Worm (Caenorhabditis elegans) whole organism, L4 larva: ENCODE results near the gene dmd-5.

Source experiments
- D1046.2 ChIP-seq: fragments of 200-800 bp; sonication (Bioruptor generic); IDR thresholded peaks from 2 replicates; pipeline ENCODE4 v1.3.6; 2022; ENCODE audit warnings: missing genetic modification characterization, missing compliant biosample characterization
- F37D6.2 ChIP-seq: sonication (generic microtip); optimal IDR thresholded peaks from 2 replicates; lab custom pipeline; 2016; ENCODE audit warnings: mild to moderate bottlenecking, missing genetic modification characterization, missing compliant biosample characterization
- F44E2.7 ChIP-seq: fragments of 200-800 bp; sonication (Bioruptor generic); IDR thresholded peaks from 2 replicates; pipeline ENCODE4 v2.1.2; 2022; ENCODE audit warnings: missing genetic modification characterization, missing compliant biosample characterization
- F49E8.2 ChIP-seq: sonication (generic microtip); optimal IDR thresholded peaks from 2 replicates; lab custom pipeline; 2016; ENCODE audit warnings: missing compliant biosample characterization, mild to moderate bottlenecking, missing genetic modification characterization, borderline replicate concordance
- T20F7.1 ChIP-seq: fragments of 200-800 bp; sonication (Bioruptor generic); optimal IDR thresholded peaks from 2 replicates; lab custom pipeline; 2018; ENCODE audit warnings: mild to moderate bottlenecking, missing genetic modification characterization, missing compliant biosample characterization
- T26A8.4 ChIP-seq: fragments of 200-800 bp; sonication (Bioruptor generic); IDR thresholded peaks from 2 replicates; pipeline ENCODE4 v1.3.6; 2022; ENCODE audit warnings: missing genetic modification characterization, missing compliant biosample characterization
- Y105C5A.15 ChIP-seq: fragments of 200-800 bp; sonication (Bioruptor generic); IDR thresholded peaks from 2 replicates; pipeline ENCODE4 v1.3.6; 2022; ENCODE audit warnings: missing genetic modification characterization, missing compliant biosample characterization
- ZK546.5 ChIP-seq, 2 experiments: sonication (generic microtip); optimal IDR thresholded peaks; 2 replicates each; lab custom pipeline; 2017; ENCODE audit warnings: missing biosample characterization in 2 of 2, missing genetic modification characterization in 2 of 2
- aha-1 ChIP-seq: fragments of 150-350 bp; peaks from one replicate; lab custom pipeline; 2014; ENCODE audit warnings: missing biosample characterization, missing genetic modification characterization
- aly-2 ChIP-seq: sonication (generic microtip); optimal IDR thresholded peaks from 2 replicates; lab custom pipeline; 2018; ENCODE audit warnings: missing biosample characterization, missing genetic modification characterization
- arid-1 ChIP-seq: fragments of 200-800 bp; sonication (Bioruptor generic); conservative IDR thresholded peaks from 2 replicates; pipeline ENCODE4 v1.3.6; 2022; ENCODE audit warnings: missing genetic modification reagents, missing genetic modification characterization, missing compliant biosample characterization
- ceh-28 ChIP-seq: fragments of 150-350 bp; optimal IDR thresholded peaks from 2 replicates; lab custom pipeline; 2014; ENCODE audit warnings: missing biosample characterization, missing genetic modification reagents, missing genetic modification characterization
- ceh-32 ChIP-seq: sonication (generic microtip); optimal IDR thresholded peaks from 2 replicates; lab custom pipeline; 2016; ENCODE audit warnings: mild to moderate bottlenecking, missing genetic modification characterization, missing compliant biosample characterization; ENCODE audit not compliant: poor library complexity
- ceh-44 ChIP-seq: fragments of 200-800 bp; sonication (Bioruptor generic); IDR thresholded peaks from 2 replicates; pipeline ENCODE4 v1.3.6; 2022; ENCODE audit warnings: missing genetic modification reagents, missing genetic modification characterization, missing compliant biosample characterization
- ceh-62 ChIP-seq: sonication (generic microtip); optimal IDR thresholded peaks from 2 replicates; lab custom pipeline; 2017; ENCODE audit warnings: missing biosample characterization, missing genetic modification characterization
- cey-2 ChIP-seq: sonication (generic microtip); optimal IDR thresholded peaks from 3 replicates; lab custom pipeline; 2017; ENCODE audit warnings: missing genetic modification characterization, mild to moderate bottlenecking, missing compliant biosample characterization, antibody characterized with exemption, borderline replicate concordance; ENCODE audit not compliant: insufficient read depth
- daf-19 ChIP-seq: fragments of 200-800 bp; sonication (Bioruptor generic); conservative IDR thresholded peaks from 2 replicates; pipeline ENCODE4 v1.3.6; 2022; ENCODE audit warnings: missing genetic modification characterization, missing compliant biosample characterization
- dmd-6 ChIP-seq: fragments of 200-800 bp; sonication (Bioruptor generic); IDR thresholded peaks from 2 replicates; pipeline ENCODE4 v1.3.6; 2022; ENCODE audit warnings: missing genetic modification reagents, missing genetic modification characterization, missing compliant biosample characterization
- dmd-8 ChIP-seq: fragments of 200-800 bp; sonication (Bioruptor generic); IDR thresholded peaks from 2 replicates; pipeline ENCODE4 v1.3.6; 2022; ENCODE audit warnings: missing genetic modification characterization, missing compliant biosample characterization
- dpl-1 ChIP-seq: fragments of 150-350 bp; optimal IDR thresholded peaks from 2 replicates; lab custom pipeline; 2014; ENCODE audit warnings: missing biosample characterization, missing genetic modification reagents, missing genetic modification characterization
- dve-1 ChIP-seq: sonication (generic microtip); optimal IDR thresholded peaks from 2 replicates; lab custom pipeline; 2017; ENCODE audit warnings: antibody characterized with exemption, mild to moderate bottlenecking, missing genetic modification characterization, missing compliant biosample characterization; ENCODE audit not compliant: insufficient read depth
- fkh-10 ChIP-seq: fragments of 150-350 bp; optimal IDR thresholded peaks from 2 replicates; lab custom pipeline; 2014; ENCODE audit warnings: missing biosample characterization, missing genetic modification reagents, missing genetic modification characterization
- fos-1 ChIP-seq: fragments of 150-350 bp; optimal IDR thresholded peaks from 2 replicates; lab custom pipeline; 2014; ENCODE audit warnings: missing biosample characterization, missing genetic modification characterization
- hlh-11 ChIP-seq: fragments of 200-800 bp; sonication (Bioruptor generic); optimal IDR thresholded peaks from 2 replicates; lab custom pipeline; 2018; ENCODE audit warnings: mild to moderate bottlenecking, missing genetic modification characterization, missing compliant biosample characterization
- jun-1 ChIP-seq: fragments of 150-350 bp; optimal IDR thresholded peaks from 2 replicates; lab custom pipeline; 2014; ENCODE audit warnings: missing biosample characterization, missing genetic modification reagents, missing genetic modification characterization
- lim-7 ChIP-seq: fragments of 200-800 bp; sonication (Bioruptor generic); IDR thresholded peaks from 2 replicates; pipeline ENCODE4 v1.3.6; 2022; ENCODE audit warnings: missing genetic modification characterization, missing compliant biosample characterization
- lin-1 ChIP-seq: fragments of 200-800 bp; sonication (Bioruptor generic); IDR thresholded peaks from 2 replicates; pipeline ENCODE4 v1.3.6; 2022; ENCODE audit warnings: missing genetic modification reagents, missing genetic modification characterization, missing compliant biosample characterization
- lin-13 ChIP-seq: fragments of 150-350 bp; optimal IDR thresholded peaks from 2 replicates; lab custom pipeline; 2014; ENCODE audit warnings: missing biosample characterization, missing genetic modification reagents, missing genetic modification characterization
- lin-15B ChIP-seq: fragments of 150-350 bp; sonication (generic microtip); optimal IDR thresholded peaks from 3 replicates; lab custom pipeline; 2014; ENCODE audit warnings: missing biosample characterization, missing genetic modification characterization
- lin-39 ChIP-seq: fragments of 150-350 bp; optimal IDR thresholded peaks from 2 replicates; lab custom pipeline; 2014; ENCODE audit warnings: missing biosample characterization, missing genetic modification reagents, missing genetic modification characterization
- mdl-1 ChIP-seq, 2 experiments: fragments of 150-350 bp in 1 of 2; sonication (generic microtip) in 1 of 2; optimal IDR thresholded peaks; 2 replicates each; lab custom pipeline; 2014 to 2017; ENCODE audit warnings: missing biosample characterization in 2 of 2, missing genetic modification characterization in 2 of 2
- mdt-29 ChIP-seq: fragments of 200-800 bp; sonication (Bioruptor generic); IDR thresholded peaks from 2 replicates; pipeline ENCODE4 v1.3.6; 2022; ENCODE audit warnings: missing genetic modification reagents, missing genetic modification characterization, missing compliant biosample characterization
- mep-1 ChIP-seq: fragments of 150-350 bp; sonication (generic microtip); optimal IDR thresholded peaks from 3 replicates; lab custom pipeline; 2014; ENCODE audit warnings: missing biosample characterization, missing genetic modification characterization
- mes-2 ChIP-seq: sonication (generic microtip); optimal IDR thresholded peaks from 2 replicates; lab custom pipeline; 2016; ENCODE audit warnings: missing genotype, mild to moderate bottlenecking, missing genetic modification characterization, missing compliant biosample characterization; ENCODE audit not compliant: poor library complexity, severe bottlenecking
- mxl-2 ChIP-seq: fragments of 200-800 bp; sonication (Bioruptor generic); conservative IDR thresholded peaks from 2 replicates; pipeline ENCODE4 v1.3.6; 2022; ENCODE audit warnings: missing genetic modification reagents, missing genetic modification characterization, missing compliant biosample characterization
- mxl-3 ChIP-seq: fragments of 200-800 bp; sonication (Bioruptor generic); optimal IDR thresholded peaks from 2 replicates; lab custom pipeline; 2018; ENCODE audit warnings: mild to moderate bottlenecking, missing genetic modification characterization, missing compliant biosample characterization
- nhr-28 ChIP-seq: fragments of 150-350 bp; optimal IDR thresholded peaks from 2 replicates; lab custom pipeline; 2014; ENCODE audit warnings: missing biosample characterization, missing genetic modification characterization
- nhr-41 ChIP-seq: fragments of 200-800 bp; sonication (Bioruptor generic); IDR thresholded peaks from 2 replicates; pipeline ENCODE4 v1.3.6; 2022; ENCODE audit warnings: missing genetic modification reagents, missing genetic modification characterization, missing compliant biosample characterization
- nhr-6 ChIP-seq: fragments of 150-350 bp; optimal IDR thresholded peaks from 2 replicates; lab custom pipeline; 2014; ENCODE audit warnings: missing biosample characterization, missing genetic modification characterization
- nhr-77 ChIP-seq: fragments of 150-350 bp; optimal IDR thresholded peaks from 2 replicates; lab custom pipeline; 2014; ENCODE audit warnings: missing biosample characterization, missing genetic modification characterization
- pha-4 ChIP-seq, 2 experiments: fragments of 150-350 bp in 1 of 2; fragments of 200-800 bp in 1 of 2; sonication (Bioruptor generic) in 1 of 2; IDR thresholded peaks in 1 of 2; optimal IDR thresholded peaks in 1 of 2; 2 replicates each; pipeline versions ENCODE4 v1.3.6 to Lab custom; 2014 to 2022; ENCODE audit warnings: missing genetic modification characterization in 2 of 2, missing genetic modification reagents in 2 of 2, missing biosample characterization in 1 of 2, missing compliant biosample characterization in 1 of 2
- php-3 ChIP-seq: fragments of 200-800 bp; sonication (Bioruptor generic); IDR thresholded peaks from 2 replicates; pipeline ENCODE4 v1.3.6; 2022; ENCODE audit warnings: missing genetic modification reagents, missing genetic modification characterization, missing compliant biosample characterization
- saeg-2 ChIP-seq: fragments of 200-800 bp; sonication (Bioruptor generic); IDR thresholded peaks from 2 replicates; pipeline ENCODE4 v1.3.6; 2022; ENCODE audit warnings: missing genetic modification reagents, missing genetic modification characterization, missing compliant biosample characterization
- sdz-12 ChIP-seq: fragments of 200-800 bp; sonication (Bioruptor generic); optimal IDR thresholded peaks from 2 replicates; lab custom pipeline; 2018; ENCODE audit warnings: mild to moderate bottlenecking, missing genetic modification characterization, missing compliant biosample characterization
- set-16 ChIP-seq: fragments of 200-800 bp; sonication (Bioruptor generic); IDR thresholded peaks from 2 replicates; pipeline ENCODE4 v1.3.6; 2022; ENCODE audit warnings: missing genetic modification reagents, missing genetic modification characterization, missing compliant biosample characterization
- skn-1 ChIP-seq: fragments of 150-350 bp; optimal IDR thresholded peaks from 2 replicates; lab custom pipeline; 2014; ENCODE audit warnings: missing biosample characterization, missing genetic modification characterization
- snpc-4 ChIP-seq: fragments of 150-350 bp; optimal IDR thresholded peaks from 2 replicates; lab custom pipeline; 2014; ENCODE audit warnings: missing biosample characterization, missing genetic modification characterization
- spr-3 ChIP-seq: fragments of 200-800 bp; sonication (Bioruptor generic); optimal IDR thresholded peaks from 2 replicates; lab custom pipeline; 2018; ENCODE audit warnings: mild to moderate bottlenecking, missing genetic modification characterization, missing compliant biosample characterization
- tag-97 ChIP-seq: fragments of 200-800 bp; sonication (Bioruptor generic); IDR thresholded peaks from 2 replicates; pipeline ENCODE4 v1.3.6; 2022; ENCODE audit warnings: missing genetic modification characterization, missing compliant biosample characterization
- tra-1 ChIP-seq: fragments of 200-800 bp; sonication (Bioruptor generic); IDR thresholded peaks from 2 replicates; pipeline ENCODE4 v1.3.6; 2022; ENCODE audit warnings: missing genetic modification reagents, missing genetic modification characterization, missing compliant biosample characterization
- zag-1 ChIP-seq: fragments of 150-350 bp; optimal IDR thresholded peaks from 2 replicates; lab custom pipeline; 2014; ENCODE audit warnings: missing biosample characterization, missing genetic modification characterization
- ztf-7 ChIP-seq: fragments of 150-350 bp; optimal IDR thresholded peaks from 2 replicates; lab custom pipeline; 2014; ENCODE audit warnings: missing biosample characterization, missing genetic modification characterization

Gene dmd-5

DNA sequence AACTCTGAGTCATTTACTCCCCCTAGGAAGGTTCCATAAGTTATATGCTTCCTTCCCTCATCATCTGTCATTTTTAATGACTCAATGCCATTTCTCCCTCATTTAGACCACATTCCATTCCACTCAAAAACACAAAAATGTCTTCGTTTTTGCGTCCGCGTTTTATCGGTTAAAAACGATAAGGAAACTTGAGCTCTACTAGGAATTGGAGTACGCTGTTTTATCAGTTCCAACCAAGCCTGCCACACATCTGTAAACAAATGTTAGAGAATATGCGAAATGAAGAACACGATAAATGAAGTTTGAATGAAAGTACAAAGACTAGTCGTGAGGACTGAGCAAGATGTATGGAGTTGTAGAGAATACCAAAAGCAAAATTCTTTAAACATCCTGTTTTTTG lies 25.6 kb downstream of the dmd-5 start:
- TF ChIP-seq F44E2.7 (GFP tag; lab: Robert Waterston, UW) (no peak), nhr-77 (tag; lab: Kevin White, UChicago) (no peak), D1046.2 (GFP tag; lab: Robert Waterston, UW) (no peak), dve-1 (tag; lab: Kevin White, UChicago) (peak; percentile 89), dmd-8 (no peak), lim-7 (GFP tag; lab: Robert Waterston, UW) (no peak), sdz-12 (no peak), ceh-44 (GFP tag; lab: Robert Waterston, UW) (no peak), jun-1 (no peak), ZK546.5 (tag; optimal IDR thresholded peaks at IDR 0.05; lab: Kevin White, UChicago) (no peak), tag-97 (GFP tag; lab: Robert Waterston, UW) (no peak), aly-2 (tag; lab: Kevin White, UChicago) (no peak), aha-1 (tag; lab: Kevin White, UChicago) (no peak), ceh-28 (tag; lab: Kevin White, UChicago) (no peak), nhr-41 (GFP tag; lab: Robert Waterston, UW) (no peak), fos-1 (no peak), mxl-3 (GFP tag; lab: Kevin White, UChicago) (peak; percentile 14), skn-1 (tag; lab: Kevin White, UChicago) (no peak), snpc-4 (tag; lab: Kevin White, UChicago) (no peak), cey-2 (tag; lab: Kevin White, UChicago) (no peak), lin-39 (tag; lab: Kevin White, UChicago) (no peak), php-3 (GFP tag; lab: Robert Waterston, UW) (peak; percentile 28; the same call in 1 of the 2 replicates), zag-1 (tag; lab: Kevin White, UChicago) (no peak), dpl-1 (GFP tag; lab: Kevin White, UChicago) (no peak), lin-13 (GFP tag; lab: Kevin White, UChicago) (no peak), nhr-28 (tag; lab: Kevin White, UChicago) (peak; percentile 72), ztf-7 (tag; lab: Kevin White, UChicago) (no peak), lin-1 (GFP tag; lab: Robert Waterston, UW) (no peak), F49E8.2 (tag; lab: Kevin White, UChicago) (no peak), mes-2 (tag; lab: Kevin White, UChicago) (no peak), spr-3 (GFP tag; lab: Kevin White, UChicago) (no peak), T26A8.4 (GFP tag; lab: Robert Waterston, UW) (no peak), ceh-32 (tag; lab: Kevin White, UChicago) (no peak), fkh-10 (GFP tag; lab: Kevin White, UChicago) (no peak), F37D6.2 (tag; lab: Kevin White, UChicago) (no peak), nhr-6 (tag; lab: Kevin White, UChicago) (no peak), daf-19 (no peak), saeg-2 (no peak), arid-1 (GFP tag; lab: Robert Waterston, UW) (no peak), dmd-6 (GFP tag; lab: Robert Waterston, UW) (peak; percentile 87), set-16 (GFP tag; lab: Robert Waterston, UW) (no peak), mdt-29 (no peak), ceh-62 (tag; lab: Kevin White, UChicago) (no peak), Y105C5A.15 (GFP tag; lab: Robert Waterston, UW) (no peak), lin-15B (no peak), mxl-2 (GFP tag; lab: Robert Waterston, UW) (no peak), T20F7.1 (GFP tag; lab: Kevin White, UChicago) (no peak), mdl-1 (tag; optimal IDR thresholded peaks at IDR 0.05; lab: Kevin White, UChicago) (no peak), hlh-11 (tag; lab: Kevin White, UChicago) (peak; percentile 85), mep-1 (tag; lab: Kevin White, UChicago) (peak; percentile 40), tra-1 (peak; percentile 45; the same call in 1 of the 2 replicates), pha-4 (GFP tag; IDR thresholded peaks at IDR 0.05; lab: Robert Waterston, UW) (peak; percentile 25; the same call in 1 of the 2 replicates), pha-4 (tag; optimal IDR thresholded peaks at IDR 0.05; lab: Kevin White, UChicago) (no peak)
